Worm (Caenorhabditis elegans) whole organism, L4 larva: ENCODE data around the gene memb-1.

Experiments used
- T26A8.4 ChIP-seq: fragments of 200-800 bp; sonication (Bioruptor generic); IDR thresholded peaks from 2 replicates; pipeline ENCODE4 v1.3.6; 2022; ENCODE audit warnings: missing genetic modification characterization, missing compliant biosample characterization
- ceh-82 ChIP-seq: sonication (generic microtip); optimal IDR thresholded peaks from 2 replicates; lab custom pipeline; 2017; ENCODE audit warnings: missing biosample characterization, missing genetic modification characterization
- mes-2 ChIP-seq: sonication (generic microtip); optimal IDR thresholded peaks from 2 replicates; lab custom pipeline; 2016; ENCODE audit warnings: missing genotype, mild to moderate bottlenecking, missing genetic modification characterization, missing compliant biosample characterization; ENCODE audit not compliant: poor library complexity, severe bottlenecking
- skn-1 ChIP-seq: fragments of 150-350 bp; optimal IDR thresholded peaks from 2 replicates; lab custom pipeline; 2014; ENCODE audit warnings: missing biosample characterization, missing genetic modification characterization
- unc-39 ChIP-seq: sonication (generic microtip); optimal IDR thresholded peaks from 2 replicates; lab custom pipeline; 2017; ENCODE audit warnings: missing biosample characterization, missing genetic modification characterization

- TF ChIP-seq T26A8.4 (GFP tag; lab: Robert Waterston, UW) (no peak), mes-2 (no peak), unc-39 (tag; lab: Kevin White, UChicago) (no peak), ceh-82 (tag; lab: Kevin White, UChicago) (no peak), skn-1 (tag; lab: Kevin White, UChicago) (no peak)
These were observed 8.0 kb upstream of the memb-1 start, which contains the start of gene ZK899.7 for ce11 chrX:9449330-9449729.
